Worm (Caenorhabditis elegans) whole organism, L4/young adult: Measurements from ENCODE around the gene M176.9.

ENCODE experiments used
- W03F9.2 ChIP-seq: fragments of 150-350 bp; optimal IDR thresholded peaks from 2 replicates; lab custom pipeline; 2014; ENCODE audit warnings: missing biosample characterization, missing genetic modification characterization
- him-1 ChIP-seq: sonication (generic microtip); optimal IDR thresholded peaks from 2 replicates; lab custom pipeline; 2016; ENCODE audit warnings: missing genotype, missing genetic modification reagents, missing genetic modification characterization, missing compliant biosample characterization

- TF ChIP-seq W03F9.2 (tag; lab: Kevin White, UChicago) (no peak), him-1 (tag; lab: Kevin White, UChicago) (no peak)
Observed at ce11 chrII:9441838-9442237, 30.4 kb upstream of the M176.9 start, which contains the start of gene chil-16.
